Worm (Caenorhabditis elegans) whole organism, early embryonic: Measurements from ENCODE around the gene unc-7.

ENCODE experiments used
- B0310.2 ChIP-seq: sonication (generic microtip); optimal IDR thresholded peaks from 2 replicates; lab custom pipeline; 2016; ENCODE audit warnings: mild to moderate bottlenecking, missing genetic modification characterization, missing compliant biosample characterization
- F13C5.2 ChIP-seq: sonication (generic microtip); optimal IDR thresholded peaks from 2 replicates; lab custom pipeline; 2017; ENCODE audit warnings: mild to moderate bottlenecking, missing genetic modification characterization, inconsistent platforms, missing compliant biosample characterization
- aly-1 ChIP-seq: sonication (generic microtip); optimal IDR thresholded peaks from 2 replicates; lab custom pipeline; 2016; ENCODE audit warnings: missing genetic modification characterization, missing compliant biosample characterization
- ama-1 ChIP-seq: fragments of 150-350 bp; optimal IDR thresholded peaks from 2 replicates; lab custom pipeline; 2014
- ceh-13 ChIP-seq: fragments of 200-800 bp; sonication (Bioruptor generic); optimal IDR thresholded peaks from 2 replicates; lab custom pipeline; 2018; ENCODE audit warnings: mild to moderate bottlenecking, missing genetic modification characterization, missing compliant biosample characterization
- ceh-36 ChIP-seq: sonication (generic microtip); optimal IDR thresholded peaks from 2 replicates; lab custom pipeline; 2016; ENCODE audit warnings: missing genetic modification characterization, inconsistent platforms, missing compliant biosample characterization
- ets-7 ChIP-seq: sonication (generic microtip); optimal IDR thresholded peaks from 2 replicates; lab custom pipeline; 2016; ENCODE audit warnings: missing genotype, missing genetic modification characterization, missing compliant biosample characterization
- flt-1 ChIP-seq: fragments of 200-800 bp; sonication (Bioruptor generic); IDR thresholded peaks from 2 replicates; pipeline ENCODE4 v1.3.6; 2022; ENCODE audit warnings: missing genetic modification characterization, missing compliant biosample characterization
- hmbx-1 ChIP-seq: sonication (generic microtip); optimal IDR thresholded peaks from 2 replicates; lab custom pipeline; 2016; ENCODE audit warnings: mild to moderate bottlenecking, missing genetic modification characterization, missing compliant biosample characterization
- hmg-4 ChIP-seq: fragments of 200-800 bp; sonication (Bioruptor generic); optimal IDR thresholded peaks from 2 replicates; lab custom pipeline; 2018; ENCODE audit warnings: mild to moderate bottlenecking, missing genetic modification characterization, missing compliant biosample characterization
- hnd-1 ChIP-seq: sonication (generic microtip); optimal IDR thresholded peaks from 2 replicates; lab custom pipeline; 2016; ENCODE audit warnings: missing genetic modification characterization, missing compliant biosample characterization
- pes-1 ChIP-seq: fragments of 200-800 bp; sonication (Bioruptor generic); IDR thresholded peaks from 2 replicates; pipeline ENCODE4 v1.3.6; 2022; ENCODE audit warnings: missing genetic modification reagents, missing genetic modification characterization, missing compliant biosample characterization
- scrt-1 ChIP-seq: fragments of 200-800 bp; sonication (Bioruptor generic); IDR thresholded peaks from 2 replicates; pipeline ENCODE4 v1.3.6; 2022; ENCODE audit warnings: missing genetic modification characterization, missing compliant biosample characterization
- sea-1 ChIP-seq: fragments of 200-800 bp; sonication (Bioruptor generic); conservative IDR thresholded peaks from 2 replicates; pipeline ENCODE4 v1.3.6; 2022; ENCODE audit warnings: missing genetic modification characterization, missing compliant biosample characterization
- tbx-11 ChIP-seq: fragments of 200-800 bp; sonication (Bioruptor generic); IDR thresholded peaks from 2 replicates; pipeline ENCODE4 v1.3.6; 2022; ENCODE audit warnings: missing genetic modification characterization, missing compliant biosample characterization
- tbx-37 ChIP-seq: fragments of 200-800 bp; sonication (Bioruptor generic); conservative IDR thresholded peaks from 2 replicates; pipeline ENCODE4 v1.3.6; 2022; ENCODE audit warnings: missing genetic modification reagents, missing genetic modification characterization, missing compliant biosample characterization
- tra-4 ChIP-seq: sonication (generic microtip); optimal IDR thresholded peaks from 2 replicates; lab custom pipeline; 2017; ENCODE audit warnings: missing genetic modification characterization, missing compliant biosample characterization

unc-7 gene

DNA sequence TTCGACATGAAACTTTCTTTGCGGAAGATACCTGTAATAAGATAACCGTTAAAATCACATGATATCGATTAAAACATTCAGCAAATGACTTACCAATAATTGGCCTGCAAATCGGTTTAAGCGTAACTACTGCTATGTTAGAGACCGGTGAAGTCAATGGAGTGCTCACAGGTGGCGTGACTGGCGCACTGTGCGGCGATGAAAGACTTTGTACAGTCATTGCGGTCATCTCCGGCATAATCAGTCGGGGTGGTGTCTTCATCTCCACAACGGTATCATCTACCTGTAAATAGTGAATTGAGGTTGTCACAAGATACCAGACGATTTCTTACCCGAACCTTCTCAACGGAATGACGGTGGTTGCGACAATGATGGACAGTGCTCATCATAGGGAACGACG lies 70.6 kb downstream of the unc-7 start:
- TF ChIP-seq tbx-37 (GFP tag; lab: Robert Waterston, UW) (no peak), hmbx-1 (tag; lab: Kevin White, UChicago) (no peak), F13C5.2 (tag; lab: Kevin White, UChicago) (no peak), ets-7 (tag; lab: Kevin White, UChicago) (no peak), flt-1 (no peak), pes-1 (no peak), sea-1 (GFP tag; lab: Robert Waterston, UW) (no peak), ceh-13 (GFP tag; lab: Kevin White, UChicago) (no peak), scrt-1 (GFP tag; lab: Robert Waterston, UW) (no peak), ama-1 (lab: Kevin White, UChicago) (no peak), ceh-36 (no peak), hmg-4 (GFP tag; lab: Kevin White, UChicago) (no peak)

DNA sequence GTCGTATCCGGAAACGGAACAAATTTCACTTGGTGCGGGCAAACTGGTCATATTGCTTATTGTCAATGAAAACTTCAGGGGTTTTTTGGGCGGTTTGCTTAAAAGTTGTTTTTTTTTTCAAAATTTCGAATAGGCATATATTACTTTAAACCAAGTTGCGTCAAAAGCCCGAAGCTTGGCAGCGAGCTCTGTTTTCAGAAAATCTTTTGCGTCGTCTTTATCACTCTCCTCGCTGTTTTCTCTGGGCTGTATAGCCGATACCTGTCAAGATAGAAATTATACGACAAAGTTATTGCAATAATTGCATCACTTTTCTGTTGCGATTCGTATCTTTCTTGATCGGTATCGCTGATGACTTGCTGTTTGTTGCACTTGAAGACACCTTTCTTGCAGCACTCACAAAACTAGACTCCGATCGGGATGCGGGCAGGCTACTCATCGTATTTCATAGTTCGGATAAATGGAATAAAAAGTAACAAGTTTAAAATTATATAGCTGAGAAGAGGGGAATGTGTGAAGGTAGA lies 71.4 kb downstream of the unc-7 start, which contains the start of the genes H40L08.3 and H40L08.9:
Gene H40L08.3 (minus strand): TSS at position 51 of the 524 bp plus-strand sequence.
Gene H40L08.9 (minus strand): TSS at position 439 of the 524 bp plus-strand sequence.
- TF ChIP-seq hmbx-1 (tag; lab: Kevin White, UChicago), result no peak
- no peak for TF ChIP-seq tra-4 (tag; lab: Kevin White, UChicago)
- TF ChIP-seq ceh-36, result no peak
- no peak for TF ChIP-seq ama-1 (lab: Kevin White, UChicago)
- TF ChIP-seq sea-1 (GFP tag; lab: Robert Waterston, UW), result no peak
- TF ChIP-seq tbx-11 (GFP tag; lab: Robert Waterston, UW), result no peak
- TF ChIP-seq scrt-1 (GFP tag; lab: Robert Waterston, UW), result no peak
- TF ChIP-seq aly-1 (tag; lab: Kevin White, UChicago), result no peak
- TF ChIP-seq ceh-13 (GFP tag; lab: Kevin White, UChicago), result no peak
- TF ChIP-seq flt-1, result no peak
- no peak for TF ChIP-seq B0310.2
- no peak for TF ChIP-seq pes-1
- TF ChIP-seq tbx-37 (GFP tag; lab: Robert Waterston, UW), result no peak
- no peak for TF ChIP-seq ets-7 (tag; lab: Kevin White, UChicago)
- no peak for TF ChIP-seq hmg-4 (GFP tag; lab: Kevin White, UChicago)
- no peak for TF ChIP-seq hnd-1 (tag; lab: Kevin White, UChicago)
- TF ChIP-seq F13C5.2 (tag; lab: Kevin White, UChicago), result no peak

DNA sequence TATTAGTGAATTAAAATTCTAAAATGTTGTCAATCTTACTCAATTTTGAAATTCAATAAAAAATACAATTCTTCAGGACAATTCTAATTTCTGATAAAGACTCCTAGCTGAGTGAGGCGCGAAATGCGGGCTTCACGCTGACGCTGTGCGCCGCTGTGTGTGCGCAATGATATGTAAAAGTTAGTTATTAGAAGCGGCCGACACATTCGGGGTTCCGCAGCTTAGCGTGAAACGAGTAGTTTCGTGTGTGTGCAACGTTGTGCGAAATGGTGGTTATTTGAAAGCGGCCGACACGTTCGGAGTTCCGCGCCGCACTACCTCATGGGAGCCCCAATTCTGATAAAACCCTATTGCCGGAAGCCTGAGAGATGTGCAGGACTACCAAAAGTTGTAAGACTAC lies 72.4 kb downstream of the unc-7 start:
- TF ChIP-seq ceh-36 (no peak), tra-4 (tag; lab: Kevin White, UChicago) (no peak), ets-7 (tag; lab: Kevin White, UChicago) (no peak), B0310.2 (no peak), ceh-13 (GFP tag; lab: Kevin White, UChicago) (no peak)

DNA sequence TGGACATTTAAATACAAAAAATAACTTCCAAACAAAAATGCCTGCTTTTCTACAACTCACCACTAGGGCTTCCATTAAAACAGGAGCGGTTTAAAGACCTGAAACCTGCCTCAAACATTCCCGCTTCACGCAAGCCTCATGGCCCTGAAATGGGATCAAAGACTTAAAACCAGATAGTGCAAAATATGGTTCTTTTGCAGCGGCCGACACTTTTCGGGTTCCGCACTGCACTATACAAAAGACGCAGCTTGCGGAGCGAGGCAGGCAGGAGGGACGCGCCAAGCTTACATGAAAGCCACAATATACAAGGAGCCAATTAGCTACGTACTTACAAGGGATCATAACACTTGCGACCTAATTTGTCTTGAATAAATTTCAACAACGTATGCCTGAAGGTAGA lies 74.1 kb downstream of the unc-7 start:
- no peak for TF ChIP-seq ama-1 (lab: Kevin White, UChicago)
- TF ChIP-seq hmbx-1 (tag; lab: Kevin White, UChicago), result no peak
- no peak for TF ChIP-seq hnd-1 (tag; lab: Kevin White, UChicago)
- TF ChIP-seq B0310.2, result no peak
- no peak for TF ChIP-seq flt-1

DNA sequence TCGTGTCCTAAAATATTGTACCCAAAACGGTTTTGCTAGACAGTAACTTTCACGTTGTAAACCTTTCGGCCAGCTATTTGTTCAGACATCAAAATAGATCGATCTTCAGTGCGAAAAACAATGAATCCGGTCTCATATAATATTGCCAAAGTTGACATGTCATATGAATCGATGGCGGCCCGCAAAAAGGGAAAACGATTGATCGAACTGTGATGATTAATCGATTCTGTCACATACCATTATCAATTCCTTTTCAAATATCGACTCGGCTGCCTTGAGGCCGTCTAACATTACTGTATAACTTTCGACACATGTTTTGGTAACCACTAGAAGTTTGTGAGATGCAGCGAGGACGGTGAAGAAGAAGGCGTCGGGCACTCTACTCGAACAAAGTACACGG lies 74.7 kb downstream of the unc-7 start:
- no peak for TF ChIP-seq B0310.2
- TF ChIP-seq ets-7 (tag; lab: Kevin White, UChicago), result no peak
- no peak for TF ChIP-seq flt-1
- no peak for TF ChIP-seq F13C5.2 (tag; lab: Kevin White, UChicago)
- no peak for TF ChIP-seq tra-4 (tag; lab: Kevin White, UChicago)
- no peak for TF ChIP-seq ceh-36
- no peak for TF ChIP-seq aly-1 (tag; lab: Kevin White, UChicago)
- TF ChIP-seq tbx-11 (GFP tag; lab: Robert Waterston, UW), result no peak
- TF ChIP-seq ama-1 (lab: Kevin White, UChicago), result no peak
- TF ChIP-seq sea-1 (GFP tag; lab: Robert Waterston, UW), result no peak
- TF ChIP-seq pes-1, result no peak
